Fruit fly (Drosophila melanogaster): ENCODE measurements around the gene emc.

emc gene

dm6 chr3L:796926-797802 is 48.0 kb downstream of the emc start (continued):
- TF ChIP-seq CG15011 (GFP tag; optimal IDR thresholded peaks at IDR 0.05) (peak; percentile 47), pb (GFP tag; optimal IDR thresholded peaks at IDR 0.05) (no peak), CG1792 (GFP tag; optimal IDR thresholded peaks at IDR 0.05) (no peak), E2f1 (GFP tag; IDR thresholded peaks at IDR 0.05) (peak; percentile 58), CG13123 (GFP tag; optimal IDR thresholded peaks at IDR 0.05) (no peak), D (optimal IDR thresholded peaks at IDR 0.05) (no peak), D (GFP tag; optimal IDR thresholded peaks at IDR 0.05) (peak; percentile 53), zf30C (GFP tag; optimal IDR thresholded peaks at IDR 0.05) (no peak), btn (GFP tag; optimal IDR thresholded peaks at IDR 0.05) (no peak), CG6654 (GFP tag; optimal IDR thresholded peaks at IDR 0.05) (peak; percentile 21), mam (GFP tag; optimal IDR thresholded peaks at IDR 0.05) (no peak), gsb-n (tag; optimal IDR thresholded peaks at IDR 0.05) (peak; percentile 54), ro (GFP tag; IDR thresholded peaks at IDR 0.05) (no peak), CG31224 (GFP tag; IDR thresholded peaks at IDR 0.05) (peak; percentile 42; the same call in 1 of the 2 replicates), Med (GFP tag) (peak; percentile 59), hth (optimal IDR thresholded peaks at IDR 0.05) (no peak), CG11085 (GFP tag; IDR thresholded peaks at IDR 0.05) (no peak), croc (GFP tag; conservative IDR thresholded peaks at IDR 0.05) (no peak; the same call in 2 of the 3 replicates), usp (GFP tag; optimal IDR thresholded peaks at IDR 0.05) (no peak), Fer2 (tag; optimal IDR thresholded peaks at IDR 0.05) (peak; percentile 36), Atf6 (GFP tag; IDR thresholded peaks at IDR 0.05) (peak; percentile 10; the same call in 1 of the 2 replicates), Xbp1 (GFP tag; optimal IDR thresholded peaks at IDR 0.05) (peak; percentile 17), CG10321 (GFP tag; IDR thresholded peaks at IDR 0.05) (no peak), CG14965 (GFP tag; optimal IDR thresholded peaks at IDR 0.05; ENCODE audit: borderline replicate concordance) (no peak), ewg (GFP tag; optimal IDR thresholded peaks at IDR 0.05) (peak; percentile 1), Ptx1 (GFP tag; IDR thresholded peaks at IDR 0.05) (peak; percentile 81), sc (optimal IDR thresholded peaks at IDR 0.05) (no peak), sc (GFP tag; optimal IDR thresholded peaks at IDR 0.05) (no peak), HLH4C (GFP tag; IDR thresholded peaks at IDR 0.05; ENCODE audit: partially characterized antibody) (no peak), chinmo (GFP tag; IDR thresholded peaks at IDR 0.05; ENCODE audit: partially characterized antibody) (0 out of 4 replicates have a peak, but pooled peaks have one; percentile 8), CG17912 (GFP tag; optimal IDR thresholded peaks at IDR 0.05) (no peak), bcd (GFP tag; optimal IDR thresholded peaks at IDR 0.05) (peak; percentile 26), sna (GFP tag; IDR thresholded peaks at IDR 0.05; ENCODE audit: partially characterized antibody) (no peak), Optix (GFP tag; IDR thresholded peaks at IDR 0.05) (no peak), CG11398 (GFP tag; optimal IDR thresholded peaks at IDR 0.05) (no peak), CG14667 (GFP tag; IDR thresholded peaks at IDR 0.05) (peak; percentile 48; the same call in 1 of the 2 replicates), ERR (GFP tag; optimal IDR thresholded peaks at IDR 0.05) (no peak), Gug (GFP tag; IDR thresholded peaks at IDR 0.05) (peak; percentile 45; the same call in 2 of the 4 replicates), CG30431 (GFP tag; optimal IDR thresholded peaks at IDR 0.05) (no peak), CG1529 (GFP tag; optimal IDR thresholded peaks at IDR 0.05) (no peak), CG13296 (GFP tag; optimal IDR thresholded peaks at IDR 0.05) (peak; percentile 62), prd (optimal IDR thresholded peaks at IDR 0.05) (no peak), prd (GFP tag; IDR thresholded peaks at IDR 0.05) (peak; percentile 68), slou (GFP tag; optimal IDR thresholded peaks at IDR 0.05) (no peak), C15 (GFP tag; IDR thresholded peaks at IDR 0.05) (no peak), CG8765 (GFP tag; IDR thresholded peaks at IDR 0.05) (no peak), CG18011 (GFP tag; optimal IDR thresholded peaks at IDR 0.05) (no peak), CG17568 (GFP tag; optimal IDR thresholded peaks at IDR 0.05) (no peak), fd96Cb (tag; optimal IDR thresholded peaks at IDR 0.05) (peak; percentile 69), CG13287 (GFP tag; IDR thresholded peaks at IDR 0.05; ENCODE audit: partially characterized antibody) (no peak)
